Fruit fly (Drosophila melanogaster) whole organism, embryonic: Measurements from ENCODE around the gene rasp.

Experiments used
- Atf-2 ChIP-seq: fragments of 200-800 bp; sonication (Bioruptor generic); optimal IDR thresholded peaks from 2 replicates; lab custom pipeline; 2016; ENCODE audit warnings: missing biosample characterization, missing genetic modification characterization
- Bgb ChIP-seq: fragments of 200-800 bp; sonication (Bioruptor generic); IDR thresholded peaks from 2 replicates; pipeline ENCODE4 v1.3.6; 2022; ENCODE audit warnings: missing biosample characterization, missing genetic modification characterization; ENCODE audit not compliant: partially characterized antibody
- CG1024 ChIP-seq: fragments of 200-800 bp; sonication (Bioruptor generic); IDR thresholded peaks from 2 replicates; pipeline ENCODE4 v1.3.6; 2022; ENCODE audit warnings: missing biosample characterization, missing genetic modification characterization
- CG10321 ChIP-seq: fragments of 200-800 bp; sonication (Bioruptor generic); IDR thresholded peaks from 2 replicates; pipeline ENCODE4 v1.3.6; 2022; ENCODE audit warnings: missing biosample characterization, missing genetic modification characterization
- CG10543 ChIP-seq: fragments of 200-800 bp; sonication (Bioruptor generic); optimal IDR thresholded peaks from 3 replicates; lab custom pipeline; 2017; ENCODE audit warnings: missing biosample characterization, mild to moderate bottlenecking, missing genetic modification characterization, moderate library complexity
- CG11456 ChIP-seq: fragments of 200-800 bp; sonication (Bioruptor generic); IDR thresholded peaks from 3 replicates; pipeline ENCODE4 v1.3.6; 2022; ENCODE audit warnings: missing biosample characterization, missing genetic modification characterization
- CG15011 ChIP-seq: fragments of 200-800 bp; sonication (Bioruptor generic); optimal IDR thresholded peaks from 3 replicates; lab custom pipeline; 2018; ENCODE audit warnings: missing biosample characterization, mild to moderate bottlenecking, missing genetic modification characterization
- CG15514 ChIP-seq: fragments of 200-800 bp; sonication (Bioruptor generic); optimal IDR thresholded peaks from 3 replicates; lab custom pipeline; 2017; ENCODE audit warnings: missing biosample characterization, missing genetic modification characterization, mild to moderate bottlenecking, moderate library complexity, missing genetic modification reagents
- CG17328 ChIP-seq: fragments of 200-800 bp; sonication (Bioruptor generic); IDR thresholded peaks from 2 replicates; pipeline ENCODE4 v1.3.6; 2022; ENCODE audit warnings: missing biosample characterization, missing genetic modification characterization
- CG2116 ChIP-seq: fragments of 200-800 bp; sonication (Bioruptor generic); optimal IDR thresholded peaks from 3 replicates; lab custom pipeline; 2018; ENCODE audit warnings: missing biosample characterization, mild to moderate bottlenecking, missing genetic modification characterization
- CG31441 ChIP-seq: fragments of 200-800 bp; sonication (Bioruptor generic); IDR thresholded peaks from 2 replicates; pipeline ENCODE4 v1.3.6; 2022; ENCODE audit warnings: missing biosample characterization, missing genetic modification characterization
- CG4328 ChIP-seq: fragments of 200-800 bp; sonication (Bioruptor generic); optimal IDR thresholded peaks from 3 replicates; lab custom pipeline; 2017; ENCODE audit warnings: missing biosample characterization, missing genetic modification reagents, missing genetic modification characterization
- CG4617 ChIP-seq: fragments of 200-800 bp; sonication (Bioruptor generic); optimal IDR thresholded peaks from 3 replicates; lab custom pipeline; 2016; ENCODE audit warnings: missing biosample characterization, missing genetic modification characterization, borderline replicate concordance
- CG4854 ChIP-seq: fragments of 200-800 bp; sonication (Bioruptor generic); optimal IDR thresholded peaks from 2 replicates; lab custom pipeline; 2016; ENCODE audit warnings: missing biosample characterization, missing genetic modification characterization, inconsistent platforms
- CG5953 ChIP-seq: fragments of 200-800 bp; sonication (Bioruptor generic); IDR thresholded peaks from 2 replicates; pipeline ENCODE4 v1.3.6; 2022; ENCODE audit warnings: missing biosample characterization, missing genetic modification characterization
- CG6272 ChIP-seq: fragments of 200-800 bp; sonication (Bioruptor generic); IDR thresholded peaks from 2 replicates; pipeline ENCODE4 v1.3.6; 2022; ENCODE audit warnings: missing biosample characterization, missing genetic modification characterization
- CG7745 ChIP-seq: fragments of 200-800 bp; sonication (Bioruptor generic); optimal IDR thresholded peaks from 2 replicates; lab custom pipeline; 2018; ENCODE audit warnings: missing biosample characterization, mild to moderate bottlenecking, missing genetic modification characterization, moderate library complexity
- CG8388 ChIP-seq: fragments of 200-800 bp; sonication (Bioruptor generic); optimal IDR thresholded peaks from 2 replicates; lab custom pipeline; 2019; ENCODE audit warnings: missing biosample characterization, mild to moderate bottlenecking, missing genetic modification characterization, moderate library complexity
- CG8765 ChIP-seq: fragments of 200-800 bp; sonication (Bioruptor generic); IDR thresholded peaks from 2 replicates; pipeline ENCODE4 v1.3.6; 2022; ENCODE audit warnings: missing biosample characterization, missing genetic modification characterization
- CG9817 ChIP-seq: fragments of 200-800 bp; sonication (Bioruptor generic); optimal IDR thresholded peaks from 2 replicates; lab custom pipeline; 2018; ENCODE audit warnings: missing biosample characterization, mild to moderate bottlenecking, missing genetic modification characterization, moderate library complexity
- E2f1 ChIP-seq: fragments of 200-800 bp; sonication (Bioruptor generic); IDR thresholded peaks from 2 replicates; pipeline ENCODE4 v1.3.6; 2022; ENCODE audit warnings: missing biosample characterization, missing genetic modification characterization
- H2.0 ChIP-seq: fragments of 200-800 bp; sonication (Bioruptor generic); IDR thresholded peaks from 2 replicates; pipeline ENCODE4 v1.3.6; 2022; ENCODE audit warnings: missing biosample characterization, missing genetic modification characterization
- Kr ChIP-seq: fragments of 200-800 bp; sonication (Bioruptor generic); optimal IDR thresholded peaks from 2 replicates; lab custom pipeline; 2017; ENCODE audit warnings: missing biosample characterization, mild to moderate bottlenecking, missing genetic modification characterization
- Lim3 ChIP-seq: fragments of 200-800 bp; sonication (Bioruptor generic); IDR thresholded peaks from 2 replicates; pipeline ENCODE4 v1.3.6; 2022; ENCODE audit warnings: missing biosample characterization, missing genetic modification characterization
- MTF-1 ChIP-seq: fragments of 200-800 bp; sonication (Bioruptor generic); optimal IDR thresholded peaks from 2 replicates; lab custom pipeline; 2018; ENCODE audit warnings: missing biosample characterization, mild to moderate bottlenecking, missing genetic modification characterization, borderline replicate concordance
- Mes4 ChIP-seq: fragments of 200-800 bp; sonication (Bioruptor generic); optimal IDR thresholded peaks from 2 replicates; lab custom pipeline; 2016; ENCODE audit warnings: missing biosample characterization, missing genetic modification characterization
- Taf1 ChIP-seq: fragments of 200-800 bp; sonication (Bioruptor generic); IDR thresholded peaks from 2 replicates; pipeline ENCODE4 v1.3.6; 2022; ENCODE audit warnings: missing biosample characterization, missing genetic modification characterization
- Xbp1 ChIP-seq: fragments of 200-800 bp; sonication (Bioruptor generic); optimal IDR thresholded peaks from 3 replicates; lab custom pipeline; 2016; ENCODE audit warnings: missing biosample characterization, mild to moderate bottlenecking, missing genetic modification characterization
- bcd ChIP-seq: fragments of 200-800 bp; sonication (Bioruptor generic); optimal IDR thresholded peaks from 2 replicates; lab custom pipeline; 2017; ENCODE audit warnings: missing biosample characterization, mild to moderate bottlenecking, missing genetic modification characterization
- bigmax ChIP-seq: fragments of 200-800 bp; sonication (Bioruptor generic); optimal IDR thresholded peaks from 2 replicates; lab custom pipeline; 2018; ENCODE audit warnings: missing biosample characterization, mild to moderate bottlenecking, missing genetic modification characterization
- bowl ChIP-seq: fragments of 200-800 bp; sonication (Bioruptor generic); IDR thresholded peaks from 2 replicates; pipeline ENCODE4 v1.3.6; 2022; ENCODE audit warnings: missing biosample characterization, missing genetic modification characterization
- cato ChIP-seq: fragments of 200-800 bp; sonication (Bioruptor generic); optimal IDR thresholded peaks from 2 replicates; lab custom pipeline; 2016; ENCODE audit warnings: missing biosample characterization, missing genetic modification characterization, borderline replicate concordance
- crp ChIP-seq, 2 experiments: fragments of 200-800 bp; sonication (Bioruptor generic); optimal IDR thresholded peaks; 2 replicates in 1 of 2; 3 replicates in 1 of 2; lab custom pipeline; 2017; ENCODE audit warnings: missing biosample characterization in 2 of 2, missing genetic modification characterization in 2 of 2, mild to moderate bottlenecking in 1 of 2, moderate library complexity in 1 of 2
- danr ChIP-seq: fragments of 200-800 bp; sonication (Bioruptor generic); IDR thresholded peaks from 2 replicates; pipeline ENCODE4 v1.3.6; 2022; ENCODE audit warnings: missing biosample characterization, missing genetic modification characterization
- dimm ChIP-seq: fragments of 200-800 bp; sonication (Bioruptor generic); IDR thresholded peaks from 2 replicates; pipeline ENCODE4 v1.3.6; 2022; ENCODE audit warnings: missing biosample characterization, missing genetic modification characterization
- grau ChIP-seq: fragments of 200-800 bp; optimal IDR thresholded peaks from 3 replicates; lab custom pipeline; 2019; ENCODE audit warnings: missing biosample characterization, mild to moderate bottlenecking, missing genetic modification characterization, moderate library complexity
- grn ChIP-seq: fragments of 200-800 bp; sonication (Bioruptor generic); optimal IDR thresholded peaks from 3 replicates; lab custom pipeline; 2017; ENCODE audit warnings: missing biosample characterization, missing genetic modification characterization
- gsb ChIP-seq: fragments of 200-800 bp; sonication (Bioruptor generic); IDR thresholded peaks from 2 replicates; pipeline ENCODE4 v1.3.6; 2022; ENCODE audit warnings: missing biosample characterization, missing genetic modification characterization
- insv ChIP-seq, 2 experiments: fragments of 200-800 bp; sonication (Bioruptor generic); optimal IDR thresholded peaks; 3 replicates each; lab custom pipeline; 2016 to 2018; ENCODE audit warnings: missing biosample characterization in 2 of 2, missing genetic modification characterization in 2 of 2
- jigr1 ChIP-seq: fragments of 200-800 bp; sonication (Bioruptor generic); IDR thresholded peaks from 3 replicates; pipeline ENCODE4 v1.3.6; 2022; ENCODE audit warnings: missing biosample characterization, missing genetic modification characterization
- kah ChIP-seq: fragments of 200-800 bp; sonication (Bioruptor generic); optimal IDR thresholded peaks from 2 replicates; lab custom pipeline; 2018; ENCODE audit warnings: missing biosample characterization, mild to moderate bottlenecking, missing genetic modification characterization
- lilli ChIP-seq: fragments of 200-800 bp; sonication (Bioruptor generic); optimal IDR thresholded peaks from 3 replicates; lab custom pipeline; 2016; ENCODE audit warnings: missing biosample characterization, missing genetic modification characterization
- lola ChIP-seq, 3 experiments: fragments of >200 bp in 2 of 3; fragments of 200-800 bp in 1 of 3; sonication (Bioruptor generic) in 1 of 3; optimal IDR thresholded peaks; 2 replicates each; lab custom pipeline; 2017 to 2019; ENCODE audit warnings: missing biosample characterization in 3 of 3, missing genetic modification characterization in 3 of 3, mild to moderate bottlenecking in 1 of 3, moderate library complexity in 1 of 3
- nerfin-2 ChIP-seq: fragments of 200-800 bp; sonication (Bioruptor generic); IDR thresholded peaks from 2 replicates; pipeline ENCODE4 v1.3.6; 2022; ENCODE audit warnings: missing biosample characterization, missing genetic modification characterization; ENCODE audit not compliant: partially characterized antibody
- phol ChIP-seq: fragments of 200-800 bp; sonication (Bioruptor generic); optimal IDR thresholded peaks from 3 replicates; lab custom pipeline; 2018; ENCODE audit warnings: missing biosample characterization, mild to moderate bottlenecking, missing genetic modification characterization, moderate library complexity
- ro ChIP-seq: fragments of 200-800 bp; sonication (Bioruptor generic); IDR thresholded peaks from 2 replicates; pipeline ENCODE4 v1.3.6; 2022; ENCODE audit warnings: missing biosample characterization, missing genetic modification characterization
- tll ChIP-seq, 2 experiments: fragments of 200-800 bp in 1 of 2; fragments of >200 bp in 1 of 2; sonication (Bioruptor generic) in 1 of 2; optimal IDR thresholded peaks; 2 replicates each; lab custom pipeline; 2017 to 2019; ENCODE audit warnings: missing biosample characterization in 2 of 2, missing genetic modification characterization in 2 of 2, mild to moderate bottlenecking in 1 of 2, moderate library complexity in 1 of 2
- ttk ChIP-seq: fragments of 200-800 bp; sonication (Bioruptor generic); IDR thresholded peaks from 2 replicates; pipeline ENCODE4 v2.1.2; 2022; ENCODE audit warnings: missing biosample characterization, missing genetic modification characterization
- tx ChIP-seq: fragments of 200-800 bp; sonication (Bioruptor generic); optimal IDR thresholded peaks from 2 replicates; lab custom pipeline; 2016; ENCODE audit warnings: missing biosample characterization, missing genetic modification characterization
- zf30C ChIP-seq: fragments of 200-800 bp; sonication (Bioruptor generic); optimal IDR thresholded peaks from 3 replicates; lab custom pipeline; 2018; ENCODE audit warnings: missing biosample characterization, mild to moderate bottlenecking, missing genetic modification characterization

Gene rasp

DNA sequence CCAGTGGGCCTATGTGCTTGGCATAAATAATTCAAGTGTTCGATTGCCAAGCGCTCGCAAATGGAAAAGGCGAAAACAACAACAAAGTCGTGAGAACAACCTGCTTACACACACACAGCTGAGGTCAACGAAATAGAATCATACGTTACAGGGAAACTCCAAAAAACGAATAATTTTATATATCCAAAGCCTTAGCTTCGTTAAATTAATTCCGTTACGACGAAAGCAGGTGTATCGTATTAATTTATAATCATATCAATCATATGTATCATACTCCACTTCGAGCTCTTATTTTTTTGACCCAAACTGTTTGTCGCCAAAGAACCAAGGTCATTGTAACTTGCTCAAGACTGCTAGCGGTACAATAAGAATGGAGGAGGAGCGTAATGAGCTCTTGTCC, 17.5 kb downstream of the rasp start (continued):
- TF ChIP-seq nerfin-2 (GFP tag; lab: Robert Waterston, UW) (no peak), phol (tag; lab: Kevin White, UChicago) (peak; percentile 87), ro (GFP tag; lab: Robert Waterston, UW) (peak; percentile 72; the same call in 1 of the 2 replicates), H2.0 (GFP tag; lab: Robert Waterston, UW) (peak; percentile 78), Atf-2 (GFP tag; lab: Kevin White, UChicago) (peak; percentile 58), CG4854 (GFP tag; lab: Kevin White, UChicago) (peak; percentile 85), CG17328 (peak; percentile 89), CG31441 (GFP tag; lab: Robert Waterston, UW) (no peak), Lim3 (GFP tag; lab: Robert Waterston, UW) (0 out of 2 replicates have a peak, but pooled peaks have one; percentile 38), grau (tag; lab: Kevin White, UChicago) (peak; percentile 87), CG8765 (GFP tag; lab: Robert Waterston, UW) (peak; percentile 71), CG10321 (GFP tag; lab: Robert Waterston, UW) (no peak), CG4328 (peak; percentile 48), CG6272 (GFP tag; lab: Robert Waterston, UW) (peak; percentile 75), gsb (GFP tag; lab: Robert Waterston, UW) (peak; percentile 88), insv (GFP tag; optimal IDR thresholded peaks at IDR 0.05; lab: Kevin White, UChicago) (no peak), CG15514 (GFP tag; lab: Kevin White, UChicago) (peak; percentile 82), CG2116 (GFP tag; lab: Kevin White, UChicago) (peak; percentile 48), zf30C (no peak), E2f1 (GFP tag; lab: Robert Waterston, UW) (peak; percentile 91), bigmax (GFP tag; lab: Kevin White, UChicago) (peak; percentile 19), CG9817 (peak; percentile 76), CG1024 (GFP tag; lab: Robert Waterston, UW) (peak; percentile 56; the same call in 1 of the 2 replicates), CG15011 (GFP tag; lab: Kevin White, UChicago) (peak; percentile 81), danr (peak; percentile 75), bcd (GFP tag; lab: Kevin White, UChicago) (peak; percentile 88), Taf1 (peak; percentile 82), dimm (GFP tag; lab: Robert Waterston, UW) (peak; percentile 43; the same call in 1 of the 2 replicates), kah (GFP tag; lab: Kevin White, UChicago) (peak; percentile 80), CG10543 (GFP tag; lab: Kevin White, UChicago) (peak; percentile 26), tx (GFP tag; lab: Kevin White, UChicago) (peak; percentile 35), CG7745 (tag; lab: Kevin White, UChicago) (no peak), crp (GFP tag; optimal IDR thresholded peaks at IDR 0.05; lab: Kevin White, UChicago) (peak in 1 of 2 experiments; percentile 2), Bgb (no peak), CG11456 (peak; percentile 92), CG5953 (GFP tag; lab: Robert Waterston, UW) (peak; percentile 29; the same call in 1 of the 2 replicates), cato (GFP tag; lab: Kevin White, UChicago) (peak; percentile 45), bowl (GFP tag; lab: Robert Waterston, UW) (peak; percentile 44; the same call in 1 of the 2 replicates), lilli (GFP tag; lab: Kevin White, UChicago) (peak; percentile 88), MTF-1 (GFP tag; lab: Kevin White, UChicago) (peak; percentile 75), ttk (GFP tag; lab: Robert Waterston, UW) (peak; percentile 75), CG8388 (peak; percentile 84), Kr (GFP tag; lab: Kevin White, UChicago) (no peak), lola (GFP tag; optimal IDR thresholded peaks at IDR 0.05; lab: Kevin White, UChicago) (peak in 1 of 3 experiments; percentile 80), CG4617 (no peak), tll (GFP tag; optimal IDR thresholded peaks at IDR 0.05; lab: Kevin White, UChicago) (no peak), jigr1 (peak; percentile 23; the same call in 1 of the 3 replicates), Xbp1 (GFP tag; lab: Kevin White, UChicago) (peak; percentile 85), Mes4 (GFP tag; lab: Kevin White, UChicago) (peak; percentile 60), grn (no peak)
